Worm (Caenorhabditis elegans) whole organism, late embryonic: ENCODE results near the gene F40C5.2.

ENCODE experiments used
- C08G9.2 ChIP-seq: sonication (generic microtip); optimal IDR thresholded peaks from 2 replicates; lab custom pipeline; 2016; ENCODE audit warnings: mild to moderate bottlenecking, missing genetic modification characterization, moderate library complexity, missing compliant biosample characterization
- F13H6.1 ChIP-seq: sonication (generic microtip); optimal IDR thresholded peaks from 2 replicates; lab custom pipeline; 2016; ENCODE audit warnings: missing genetic modification characterization, missing compliant biosample characterization
- K02D7.2 ChIP-seq: sonication (generic microtip); optimal IDR thresholded peaks from 2 replicates; lab custom pipeline; 2017; ENCODE audit warnings: mild to moderate bottlenecking, missing genetic modification characterization, missing compliant biosample characterization
- T23F11.4 ChIP-seq: fragments of 200-800 bp; sonication (Bioruptor generic); optimal IDR thresholded peaks from 2 replicates; lab custom pipeline; 2018; ENCODE audit warnings: mild to moderate bottlenecking, missing genetic modification characterization, missing compliant biosample characterization
- Y22D7AL.16 ChIP-seq: sonication (generic microtip); optimal IDR thresholded peaks from 2 replicates; lab custom pipeline; 2016; ENCODE audit warnings: missing genetic modification characterization, missing compliant biosample characterization
- ceh-18 ChIP-seq: sonication (generic microtip); optimal IDR thresholded peaks from 2 replicates; lab custom pipeline; 2016; ENCODE audit warnings: missing genetic modification characterization, missing compliant biosample characterization
- ceh-19 ChIP-seq: fragments of 200-800 bp; sonication (Bioruptor generic); optimal IDR thresholded peaks from 2 replicates; lab custom pipeline; 2018; ENCODE audit warnings: mild to moderate bottlenecking, missing genetic modification characterization, missing compliant biosample characterization
- ceh-24 ChIP-seq: sonication (generic microtip); optimal IDR thresholded peaks from 2 replicates; lab custom pipeline; 2016; ENCODE audit warnings: mild to moderate bottlenecking, missing genetic modification characterization, missing compliant biosample characterization
- ceh-31 ChIP-seq: sonication (generic microtip); optimal IDR thresholded peaks from 2 replicates; lab custom pipeline; 2016; ENCODE audit warnings: missing genetic modification characterization, missing compliant biosample characterization
- ceh-48 ChIP-seq: sonication (generic microtip); optimal IDR thresholded peaks from 2 replicates; lab custom pipeline; 2016; ENCODE audit warnings: missing genetic modification characterization, inconsistent platforms, missing compliant biosample characterization
- ceh-9 ChIP-seq: sonication (generic microtip); optimal IDR thresholded peaks from 2 replicates; lab custom pipeline; 2016; ENCODE audit warnings: mild to moderate bottlenecking, missing genetic modification characterization, inconsistent platforms, missing compliant biosample characterization
- che-1 ChIP-seq: sonication (generic microtip); optimal IDR thresholded peaks from 2 replicates; lab custom pipeline; 2016; ENCODE audit warnings: mild to moderate bottlenecking, missing genetic modification characterization, missing compliant biosample characterization
- dmd-4 ChIP-seq: sonication (generic microtip); optimal IDR thresholded peaks from 2 replicates; lab custom pipeline; 2016; ENCODE audit warnings: borderline replicate concordance, missing genetic modification characterization, missing compliant biosample characterization
- dve-1 ChIP-seq: sonication (generic microtip); optimal IDR thresholded peaks from 2 replicates; lab custom pipeline; 2017; ENCODE audit warnings: antibody characterized with exemption, mild to moderate bottlenecking, missing genetic modification characterization, missing compliant biosample characterization
- ets-4 ChIP-seq: sonication (generic microtip); optimal IDR thresholded peaks from 2 replicates; lab custom pipeline; 2016; ENCODE audit warnings: missing genetic modification characterization, missing compliant biosample characterization
- eyg-1 ChIP-seq: sonication (generic microtip); optimal IDR thresholded peaks from 2 replicates; lab custom pipeline; 2016; ENCODE audit warnings: missing genotype, missing genetic modification characterization, missing compliant biosample characterization
- fax-1 ChIP-seq: sonication (generic microtip); optimal IDR thresholded peaks from 2 replicates; lab custom pipeline; 2016; ENCODE audit warnings: missing genotype, missing genetic modification characterization, missing compliant biosample characterization
- fkh-6 ChIP-seq: sonication (generic microtip); optimal IDR thresholded peaks from 2 replicates; lab custom pipeline; 2016; ENCODE audit warnings: missing genetic modification characterization, missing compliant biosample characterization
- gmeb-2 ChIP-seq: sonication (generic microtip); optimal IDR thresholded peaks from 2 replicates; lab custom pipeline; 2016; ENCODE audit warnings: missing genetic modification characterization, inconsistent platforms, missing compliant biosample characterization
- hlh-13 ChIP-seq: fragments of 200-800 bp; sonication (Bioruptor generic); optimal IDR thresholded peaks from 2 replicates; lab custom pipeline; 2018; ENCODE audit warnings: mild to moderate bottlenecking, missing genetic modification characterization, missing compliant biosample characterization
- hlh-15 ChIP-seq: sonication (generic microtip); optimal IDR thresholded peaks from 2 replicates; lab custom pipeline; 2016; ENCODE audit warnings: missing genetic modification characterization, missing compliant biosample characterization
- hlh-30 ChIP-seq: sonication (generic microtip); optimal IDR thresholded peaks from 2 replicates; lab custom pipeline; 2017; ENCODE audit warnings: antibody characterized with exemption, missing genetic modification characterization, missing compliant biosample characterization; ENCODE audit not compliant: insufficient read depth
- lim-6 ChIP-seq: sonication (generic microtip); optimal IDR thresholded peaks from 2 replicates; lab custom pipeline; 2016; ENCODE audit warnings: missing genetic modification characterization, missing compliant biosample characterization
- mec-3 ChIP-seq: sonication (generic microtip); optimal IDR thresholded peaks from 2 replicates; lab custom pipeline; 2016; ENCODE audit warnings: borderline replicate concordance, missing genetic modification characterization, missing compliant biosample characterization
- nfya-1 ChIP-seq: sonication (generic microtip); optimal IDR thresholded peaks from 2 replicates; lab custom pipeline; 2017; ENCODE audit warnings: missing genetic modification characterization, mild to moderate bottlenecking, missing compliant biosample characterization, antibody characterized with exemption, moderate library complexity
- nhr-11 ChIP-seq: fragments of 150-350 bp; optimal IDR thresholded peaks from 2 replicates; lab custom pipeline; 2014; ENCODE audit warnings: missing biosample characterization, missing genetic modification characterization
- odd-2 ChIP-seq: sonication (generic microtip); optimal IDR thresholded peaks from 2 replicates; lab custom pipeline; 2017; ENCODE audit warnings: antibody characterized with exemption, mild to moderate bottlenecking, missing genetic modification characterization, missing compliant biosample characterization
- pag-3 ChIP-seq: sonication (generic microtip); optimal IDR thresholded peaks from 2 replicates; lab custom pipeline; 2016; ENCODE audit warnings: missing compliant biosample characterization, missing genetic modification characterization, borderline replicate concordance
- pat-9 ChIP-seq: fragments of 200-800 bp; sonication (Bioruptor generic); optimal IDR thresholded peaks from 2 replicates; lab custom pipeline; 2018; ENCODE audit warnings: mild to moderate bottlenecking, missing genetic modification characterization, moderate library complexity, missing compliant biosample characterization
- pax-1 ChIP-seq: fragments of 150-350 bp; optimal IDR thresholded peaks from 2 replicates; lab custom pipeline; 2014; ENCODE audit warnings: missing biosample characterization, missing genetic modification characterization
- pha-2 ChIP-seq: sonication (generic microtip); optimal IDR thresholded peaks from 2 replicates; lab custom pipeline; 2017; ENCODE audit warnings: mild to moderate bottlenecking, missing genetic modification characterization, missing compliant biosample characterization
- pqm-1 ChIP-seq: sonication (generic microtip); optimal IDR thresholded peaks from 2 replicates; lab custom pipeline; 2016; ENCODE audit warnings: missing genetic modification characterization, missing compliant biosample characterization
- pros-1 ChIP-seq: fragments of 150-350 bp; optimal IDR thresholded peaks from 2 replicates; lab custom pipeline; 2014; ENCODE audit warnings: missing biosample characterization, missing genetic modification reagents, missing genetic modification characterization
- rnt-1 ChIP-seq: sonication (generic microtip); optimal IDR thresholded peaks from 2 replicates; lab custom pipeline; 2016; ENCODE audit warnings: missing genetic modification characterization, missing compliant biosample characterization
- sdc-2 ChIP-seq: sonication (generic microtip); optimal IDR thresholded peaks from 2 replicates; lab custom pipeline; 2016; ENCODE audit warnings: missing genotype, missing genetic modification characterization, missing compliant biosample characterization
- sox-2 ChIP-seq: fragments of 200-800 bp; sonication (Bioruptor generic); IDR thresholded peaks from 2 replicates; pipeline ENCODE4 v1.3.6; 2022; ENCODE audit warnings: missing genetic modification reagents, missing genetic modification characterization, missing compliant biosample characterization
- syd-9 ChIP-seq: sonication (generic microtip); optimal IDR thresholded peaks from 2 replicates; lab custom pipeline; 2016; ENCODE audit warnings: mild to moderate bottlenecking, missing genetic modification characterization, moderate library complexity, missing compliant biosample characterization
- tbx-2 ChIP-seq: sonication (generic microtip); optimal IDR thresholded peaks from 2 replicates; lab custom pipeline; 2016; ENCODE audit warnings: missing genetic modification characterization, missing compliant biosample characterization
- tbx-7 ChIP-seq: sonication (generic microtip); optimal IDR thresholded peaks from 2 replicates; lab custom pipeline; 2016; ENCODE audit warnings: missing genotype, missing genetic modification characterization, missing compliant biosample characterization
- ttx-3 ChIP-seq: sonication (generic microtip); optimal IDR thresholded peaks from 2 replicates; lab custom pipeline; 2016; ENCODE audit warnings: missing genetic modification reagents, missing genetic modification characterization, missing compliant biosample characterization
- unc-55 ChIP-seq: sonication (generic microtip); optimal IDR thresholded peaks from 2 replicates; lab custom pipeline; 2017; ENCODE audit warnings: missing biosample characterization, missing genetic modification reagents, missing genetic modification characterization
- unc-86 ChIP-seq: sonication (generic microtip); optimal IDR thresholded peaks from 2 replicates; lab custom pipeline; 2016; ENCODE audit warnings: missing genetic modification characterization, missing compliant biosample characterization
- zip-5 ChIP-seq: sonication (generic microtip); optimal IDR thresholded peaks from 2 replicates; lab custom pipeline; 2016; ENCODE audit warnings: missing genetic modification characterization, missing compliant biosample characterization

F40C5.2 gene

ce11 chrV:3611654-3612053 lies 40.9 kb downstream of the F40C5.2 start, which contains the start of gene T22F3.10:
TSS of gene T22F3.10 (minus strand) at chrV:3611754.
- TF ChIP-seq ceh-31 (tag; lab: Kevin White, UChicago) (no peak), unc-86 (tag; lab: Kevin White, UChicago) (no peak), fkh-6 (tag; lab: Kevin White, UChicago) (no peak), dmd-4 (tag; lab: Kevin White, UChicago) (no peak), pag-3 (tag; lab: Kevin White, UChicago) (no peak), hlh-15 (tag; lab: Kevin White, UChicago) (no peak), eyg-1 (no peak)

- no peak for TF ChIP-seq tbx-7 (tag; lab: Kevin White, UChicago)
- TF ChIP-seq unc-55 (GFP tag; lab: Kevin White, UChicago): no peak
- TF ChIP-seq pqm-1 (tag; lab: Kevin White, UChicago): no peak
- TF ChIP-seq hlh-30: no peak
- no peak for TF ChIP-seq ttx-3
- no peak for TF ChIP-seq K02D7.2 (tag; lab: Kevin White, UChicago)
- no peak for TF ChIP-seq ceh-19
- no peak for TF ChIP-seq unc-86 (tag; lab: Kevin White, UChicago)
- no peak for TF ChIP-seq sox-2 (GFP tag; lab: Robert Waterston, UW)
- no peak for TF ChIP-seq nhr-11 (tag; lab: Kevin White, UChicago)
- no peak for TF ChIP-seq lim-6 (tag; lab: Kevin White, UChicago)
- TF ChIP-seq dmd-4 (tag; lab: Kevin White, UChicago): no peak
- no peak for TF ChIP-seq ceh-24
- no peak for TF ChIP-seq fax-1 (tag; lab: Kevin White, UChicago)
- no peak for TF ChIP-seq che-1 (tag; lab: Kevin White, UChicago)
Measured at ce11 chrV:3613042-3613441, 42.2 kb downstream of the F40C5.2 start.

DNA sequence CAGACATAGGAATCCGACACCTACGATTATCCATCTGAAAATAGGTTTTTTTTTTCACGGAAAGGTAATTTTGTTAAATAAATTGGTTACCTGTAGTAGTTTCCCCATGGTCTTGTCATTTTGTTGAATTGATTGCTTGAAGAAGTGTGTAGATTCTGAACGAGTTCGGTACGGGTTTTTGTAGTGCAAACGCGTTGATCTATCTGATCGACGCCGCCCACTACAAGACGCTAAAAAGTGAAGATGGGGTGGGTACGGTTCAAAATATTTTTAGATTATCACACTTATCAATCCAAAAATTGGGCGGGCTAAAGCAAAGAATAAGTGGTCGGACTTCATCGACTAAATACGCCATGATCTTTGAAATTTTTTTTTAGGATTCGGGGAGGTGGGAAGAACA lies 43.6 kb downstream of the F40C5.2 start, which contains the start of gene T22F3.11:
Gene T22F3.11 (minus strand): TSS at position 157 of the 400 bp plus-strand sequence.
- TF ChIP-seq ttx-3 (no peak), pat-9 (tag; lab: Kevin White, UChicago) (no peak), ceh-18 (tag; lab: Kevin White, UChicago) (no peak), sdc-2 (no peak), pros-1 (tag; lab: Kevin White, UChicago) (no peak), syd-9 (tag; lab: Kevin White, UChicago) (no peak), tbx-2 (tag; lab: Kevin White, UChicago) (no peak), gmeb-2 (tag; lab: Kevin White, UChicago) (no peak), K02D7.2 (tag; lab: Kevin White, UChicago) (no peak), hlh-13 (no peak), F13H6.1 (tag; lab: Kevin White, UChicago) (no peak), ceh-9 (no peak), zip-5 (tag; lab: Kevin White, UChicago) (no peak), pqm-1 (tag; lab: Kevin White, UChicago) (no peak), mec-3 (tag; lab: Kevin White, UChicago) (no peak), Y22D7AL.16 (tag; lab: Kevin White, UChicago) (no peak), dve-1 (tag; lab: Kevin White, UChicago) (no peak), pax-1 (no peak), rnt-1 (tag; lab: Kevin White, UChicago) (no peak), pag-3 (tag; lab: Kevin White, UChicago) (no peak)

DNA sequence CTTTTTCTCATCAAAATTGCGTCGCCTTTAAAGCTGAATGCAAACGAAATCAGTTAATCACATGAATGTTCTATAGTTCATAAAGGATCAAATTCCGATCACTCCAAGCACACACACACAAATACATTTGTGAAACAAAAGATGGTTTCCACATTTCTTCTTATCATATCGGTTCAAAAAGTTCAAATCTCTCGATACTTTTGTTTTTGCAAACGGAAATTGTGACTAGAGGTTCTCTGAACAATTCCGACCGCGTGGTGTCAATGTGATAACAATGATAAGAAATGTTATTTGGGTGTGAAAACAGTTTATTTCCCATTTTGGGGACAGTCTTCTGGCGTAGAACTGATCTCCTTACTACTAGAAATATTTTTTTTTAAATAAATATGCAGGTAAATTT lies 46.0 kb downstream of the F40C5.2 start:
- TF ChIP-seq mec-3 (tag; lab: Kevin White, UChicago) (no peak), pha-2 (tag; lab: Kevin White, UChicago) (no peak), C08G9.2 (tag; lab: Kevin White, UChicago) (no peak), pat-9 (tag; lab: Kevin White, UChicago) (no peak), T23F11.4 (GFP tag; lab: Kevin White, UChicago) (no peak), ceh-48 (tag; lab: Kevin White, UChicago) (no peak), ets-4 (tag; lab: Kevin White, UChicago) (no peak), nfya-1 (tag; lab: Kevin White, UChicago) (no peak), dmd-4 (tag; lab: Kevin White, UChicago) (no peak), odd-2 (tag; lab: Kevin White, UChicago) (no peak), ttx-3 (no peak), zip-5 (tag; lab: Kevin White, UChicago) (no peak), K02D7.2 (tag; lab: Kevin White, UChicago) (no peak)
